Worm (Caenorhabditis elegans): ENCODE results near the gene T01B11.1.

ce11 chrIV:8446904-8447303, at the start of gene T01B11.1:
- TF ChIP-seq hmbx-1 (tag; optimal IDR thresholded peaks at IDR 0.05) (no peak), ceh-13 (GFP tag; optimal IDR thresholded peaks at IDR 0.05) (no peak), flt-1 (GFP tag; IDR thresholded peaks at IDR 0.05) (no peak), ceh-36 (tag; optimal IDR thresholded peaks at IDR 0.05) (no peak), sea-1 (GFP tag; conservative IDR thresholded peaks at IDR 0.05) (no peak), hmg-4 (GFP tag; optimal IDR thresholded peaks at IDR 0.05) (no peak), tra-4 (tag; optimal IDR thresholded peaks at IDR 0.05) (no peak), tbx-11 (GFP tag; IDR thresholded peaks at IDR 0.05) (no peak)
